Worm (Caenorhabditis elegans): ENCODE results near the gene T07D3.9.

ce11 chrII:869316-869715 lies 31.4 kb downstream of the T07D3.9 start:
- no peak for TF ChIP-seq klf-2 (GFP tag; conservative IDR thresholded peaks at IDR 0.05)
- TF ChIP-seq flt-1 (GFP tag; IDR thresholded peaks at IDR 0.05), result no peak
- TF ChIP-seq med-1 (GFP tag; optimal IDR thresholded peaks at IDR 0.05; ENCODE audit: insufficient read depth), result no peak
- no peak for TF ChIP-seq tab-1 (GFP tag; IDR thresholded peaks at IDR 0.05)
